Worm (Caenorhabditis elegans) whole organism, young adult: Measurements from ENCODE around the gene wrt-5.

Source experiments
- attf-3 ChIP-seq: fragments of 200-800 bp; sonication (Bioruptor generic); conservative IDR thresholded peaks from 2 replicates; pipeline ENCODE4 v1.3.6; 2022; ENCODE audit warnings: missing genetic modification reagents, missing genetic modification characterization, missing compliant biosample characterization
- egl-44 ChIP-seq: fragments of 200-800 bp; sonication (Bioruptor generic); IDR thresholded peaks from 2 replicates; pipeline ENCODE4 v1.3.6; 2022; ENCODE audit warnings: missing genetic modification reagents, missing genetic modification characterization, missing compliant biosample characterization
- sptf-2 ChIP-seq: fragments of 200-800 bp; sonication (Bioruptor generic); optimal IDR thresholded peaks from 2 replicates; lab custom pipeline; 2018; ENCODE audit warnings: mild to moderate bottlenecking, missing genetic modification characterization, missing compliant biosample characterization

ce11 chrIV:4016723-4017122 is 34.7 kb downstream of the wrt-5 start:
- TF ChIP-seq egl-44 (GFP tag; lab: Robert Waterston, UW) (no peak), sptf-2 (GFP tag; lab: Kevin White, UChicago) (no peak), attf-3 (no peak)
